Fruit fly (Drosophila melanogaster) whole organism, embryonic: ENCODE results near the gene lectin-37Da.

Source experiments
- Asciz ChIP-seq: fragments of 200-800 bp; sonication (Bioruptor generic); optimal IDR thresholded peaks from 2 replicates; lab custom pipeline; 2017; ENCODE audit warnings: missing biosample characterization, mild to moderate bottlenecking, missing genetic modification characterization, missing genetic modification reagents
- BtbVII ChIP-seq: fragments of 200-800 bp; sonication (Bioruptor generic); optimal IDR thresholded peaks from 3 replicates; lab custom pipeline; 2017; ENCODE audit warnings: missing biosample characterization, mild to moderate bottlenecking, missing genetic modification characterization
- CG11085 ChIP-seq: fragments of 200-800 bp; sonication (Bioruptor generic); IDR thresholded peaks from 2 replicates; pipeline ENCODE4 v1.3.6; 2022; ENCODE audit warnings: missing biosample characterization, missing genetic modification characterization
- CG12071 ChIP-seq: fragments of 200-800 bp; sonication (Bioruptor generic); optimal IDR thresholded peaks from 3 replicates; lab custom pipeline; 2018; ENCODE audit warnings: missing biosample characterization, mild to moderate bottlenecking, missing genetic modification characterization
- CG12299 ChIP-seq: fragments of 200-800 bp; sonication (Bioruptor generic); optimal IDR thresholded peaks from 2 replicates; lab custom pipeline; 2018; ENCODE audit warnings: missing biosample characterization, mild to moderate bottlenecking, missing genetic modification characterization
- CG13296 ChIP-seq: fragments of 200-800 bp; sonication (Bioruptor generic); optimal IDR thresholded peaks from 3 replicates; lab custom pipeline; 2018; ENCODE audit warnings: missing biosample characterization, mild to moderate bottlenecking, missing genetic modification characterization
- CG1529 ChIP-seq: fragments of 200-800 bp; sonication (Bioruptor generic); optimal IDR thresholded peaks from 3 replicates; lab custom pipeline; 2018; ENCODE audit warnings: missing biosample characterization, missing genetic modification characterization
- CG15696 ChIP-seq: fragments of 200-800 bp; sonication (Bioruptor generic); optimal IDR thresholded peaks from 2 replicates; lab custom pipeline; 2019; ENCODE audit warnings: missing biosample characterization, mild to moderate bottlenecking, missing genetic modification characterization, moderate library complexity
- CG17385 ChIP-seq: fragments of 200-800 bp; sonication (Bioruptor generic); optimal IDR thresholded peaks from 3 replicates; lab custom pipeline; 2018; ENCODE audit warnings: missing biosample characterization, mild to moderate bottlenecking, missing genetic modification characterization
- CG1832 ChIP-seq: fragments of 200-800 bp; sonication (Bioruptor generic); optimal IDR thresholded peaks from 2 replicates; lab custom pipeline; 2017; ENCODE audit warnings: missing biosample characterization, mild to moderate bottlenecking, missing genetic modification characterization, inconsistent platforms
- CG2202 ChIP-seq: fragments of 200-800 bp; sonication (Bioruptor generic); optimal IDR thresholded peaks from 2 replicates; lab custom pipeline; 2018; ENCODE audit warnings: missing biosample characterization, mild to moderate bottlenecking, missing genetic modification characterization
- CG33557 ChIP-seq: fragments of 200-800 bp; sonication (Bioruptor generic); optimal IDR thresholded peaks from 2 replicates; lab custom pipeline; 2019; ENCODE audit warnings: missing biosample characterization, mild to moderate bottlenecking, missing genetic modification characterization, moderate library complexity
- CG3407 ChIP-seq: fragments of 200-800 bp; sonication (Bioruptor generic); optimal IDR thresholded peaks from 2 replicates; lab custom pipeline; 2018; ENCODE audit warnings: missing biosample characterization, mild to moderate bottlenecking, missing genetic modification characterization
- CG4617 ChIP-seq: fragments of 200-800 bp; sonication (Bioruptor generic); optimal IDR thresholded peaks from 3 replicates; lab custom pipeline; 2016; ENCODE audit warnings: missing biosample characterization, missing genetic modification characterization, borderline replicate concordance
- CG6791 ChIP-seq: fragments of 200-800 bp; sonication (Bioruptor generic); IDR thresholded peaks from 3 replicates; pipeline ENCODE4 v1.3.6; 2022; ENCODE audit warnings: missing biosample characterization, missing genetic modification characterization; ENCODE audit not compliant: partially characterized antibody
- CG6813 ChIP-seq: fragments of 200-800 bp; sonication (Bioruptor generic); optimal IDR thresholded peaks from 2 replicates; lab custom pipeline; 2017; ENCODE audit warnings: missing biosample characterization, missing genetic modification characterization, mild to moderate bottlenecking, moderate library complexity, missing genetic modification reagents
- CG7372 ChIP-seq: fragments of 200-800 bp; sonication (Bioruptor generic); IDR thresholded peaks from 2 replicates; pipeline ENCODE4 v1.3.6; 2022; ENCODE audit warnings: missing biosample characterization, missing genetic modification characterization
- Chrac-16 ChIP-seq: fragments of 200-800 bp; sonication (Bioruptor generic); optimal IDR thresholded peaks from 3 replicates; lab custom pipeline; 2016; ENCODE audit warnings: missing biosample characterization, missing genetic modification characterization
- Dad ChIP-seq: fragments of 200-800 bp; sonication (Bioruptor generic); optimal IDR thresholded peaks from 3 replicates; lab custom pipeline; 2016; ENCODE audit warnings: missing biosample characterization, missing genetic modification characterization
- Dip3 ChIP-seq: fragments of 200-800 bp; sonication (Bioruptor generic); optimal IDR thresholded peaks from 3 replicates; lab custom pipeline; 2016; ENCODE audit warnings: missing biosample characterization, missing genetic modification characterization
- Doc2 ChIP-seq: fragments of 200-800 bp; sonication (Bioruptor generic); IDR thresholded peaks from 2 replicates; pipeline ENCODE4 v1.3.6; 2022; ENCODE audit warnings: missing biosample characterization, missing genetic modification characterization
- Fer2 ChIP-seq: fragments of 200-800 bp; sonication (Bioruptor generic); optimal IDR thresholded peaks from 2 replicates; lab custom pipeline; 2018; ENCODE audit warnings: missing biosample characterization, mild to moderate bottlenecking, missing genetic modification characterization, moderate library complexity
- GATAe ChIP-seq: fragments of 200-800 bp; sonication (Bioruptor generic); conservative IDR thresholded peaks from 2 replicates; pipeline ENCODE4 v1.3.6; 2022; ENCODE audit warnings: missing biosample characterization, missing genetic modification characterization
- HLH3B ChIP-seq: fragments of 200-800 bp; sonication (Bioruptor generic); IDR thresholded peaks from 2 replicates; pipeline ENCODE4 v1.3.6; 2022; ENCODE audit warnings: missing biosample characterization, missing genetic modification characterization
- HLHmδ ChIP-seq: fragments of 200-800 bp; sonication (Bioruptor generic); optimal IDR thresholded peaks from 2 replicates; lab custom pipeline; 2018; ENCODE audit warnings: missing biosample characterization, mild to moderate bottlenecking, missing genetic modification characterization, moderate library complexity
- Lhr ChIP-seq: fragments of 200-800 bp; sonication (Bioruptor generic); optimal IDR thresholded peaks from 3 replicates; lab custom pipeline; 2017; ENCODE audit warnings: mild to moderate bottlenecking, missing biosample characterization, missing genetic modification reagents, missing genetic modification characterization
- Mrtf ChIP-seq: fragments of 200-800 bp; sonication (Bioruptor generic); IDR thresholded peaks from 3 replicates; pipeline ENCODE4 v1.3.6; 2022; ENCODE audit warnings: missing biosample characterization, missing genetic modification characterization
- Rfx ChIP-seq: fragments of 200-800 bp; sonication (Bioruptor generic); IDR thresholded peaks from 2 replicates; pipeline ENCODE4 v1.3.6; 2022; ENCODE audit warnings: missing biosample characterization, missing genetic modification characterization
- Scr ChIP-seq: fragments of 200-800 bp; sonication (Bioruptor generic); IDR thresholded peaks from 2 replicates; pipeline ENCODE4 v1.3.6; 2022; ENCODE audit warnings: missing biosample characterization, missing genetic modification characterization; ENCODE audit not compliant: partially characterized antibody
- ase ChIP-seq: fragments of 200-800 bp; sonication (Bioruptor generic); IDR thresholded peaks from 3 replicates; pipeline ENCODE4 v1.3.6; 2022; ENCODE audit warnings: missing biosample characterization, missing genetic modification characterization
- bab2 ChIP-seq: fragments of 200-800 bp; sonication (Bioruptor generic); optimal IDR thresholded peaks from 2 replicates; lab custom pipeline; 2016; ENCODE audit warnings: missing biosample characterization, missing genetic modification characterization
- bsh ChIP-seq, 2 experiments: fragments of 200-800 bp; sonication (Bioruptor generic); optimal IDR thresholded peaks; 2 replicates each; lab custom pipeline; 2017 to 2018; ENCODE audit warnings: mild to moderate bottlenecking in 2 of 2, missing biosample characterization in 2 of 2, missing genetic modification characterization in 2 of 2, moderate library complexity in 1 of 2
- btn ChIP-seq: fragments of 200-800 bp; sonication (Bioruptor generic); optimal IDR thresholded peaks from 2 replicates; lab custom pipeline; 2016; ENCODE audit warnings: missing biosample characterization, missing genetic modification characterization
- caup ChIP-seq: fragments of 200-800 bp; sonication (Bioruptor generic); optimal IDR thresholded peaks from 3 replicates; lab custom pipeline; 2017; ENCODE audit warnings: missing biosample characterization, mild to moderate bottlenecking, missing genetic modification characterization, moderate library complexity; ENCODE audit not compliant: severe bottlenecking
- chm ChIP-seq: fragments of 200-800 bp; sonication (Bioruptor generic); IDR thresholded peaks from 2 replicates; pipeline ENCODE4 v1.3.6; 2022; ENCODE audit warnings: missing biosample characterization, missing genetic modification characterization
- crol ChIP-seq: fragments of 200-800 bp; sonication (Bioruptor generic); IDR thresholded peaks from 2 replicates; pipeline ENCODE4 v1.3.6; 2022; ENCODE audit warnings: missing biosample characterization, missing genetic modification characterization
- ems ChIP-seq: fragments of 200-800 bp; sonication (Bioruptor generic); optimal IDR thresholded peaks from 3 replicates; lab custom pipeline; 2016; ENCODE audit warnings: missing biosample characterization, missing genetic modification characterization
- gcm2 ChIP-seq: fragments of 200-800 bp; sonication (Bioruptor generic); optimal IDR thresholded peaks from 2 replicates; lab custom pipeline; 2016; ENCODE audit warnings: missing biosample characterization, missing genetic modification characterization
- gem ChIP-seq: fragments of 200-800 bp; sonication (Bioruptor generic); optimal IDR thresholded peaks from 2 replicates; lab custom pipeline; 2019; ENCODE audit warnings: missing biosample characterization, mild to moderate bottlenecking, missing genetic modification characterization, moderate library complexity
- gsb-n ChIP-seq: fragments of 200-800 bp; sonication (Bioruptor generic); optimal IDR thresholded peaks from 3 replicates; lab custom pipeline; 2018; ENCODE audit warnings: missing biosample characterization, mild to moderate bottlenecking, missing genetic modification characterization
- hkb ChIP-seq, 2 experiments: fragments of 200-800 bp in 1 of 2; fragments of >200 bp in 1 of 2; sonication (Bioruptor generic) in 1 of 2; IDR thresholded peaks in 1 of 2; optimal IDR thresholded peaks in 1 of 2; 2 replicates each; pipeline versions ENCODE4 v1.3.6 to Lab custom; 2017 to 2022; ENCODE audit warnings: missing biosample characterization in 1 of 2, missing genetic modification characterization in 1 of 2
- insv ChIP-seq, 2 experiments: fragments of 200-800 bp; sonication (Bioruptor generic); optimal IDR thresholded peaks; 3 replicates each; lab custom pipeline; 2016 to 2018; ENCODE audit warnings: missing biosample characterization in 2 of 2, missing genetic modification characterization in 2 of 2
- oc ChIP-seq: fragments of 200-800 bp; sonication (Bioruptor generic); optimal IDR thresholded peaks from 2 replicates; lab custom pipeline; 2018; ENCODE audit warnings: missing biosample characterization, mild to moderate bottlenecking, missing genetic modification characterization, moderate library complexity
- org-1 ChIP-seq: fragments of 200-800 bp; sonication (Bioruptor generic); optimal IDR thresholded peaks from 2 replicates; lab custom pipeline; 2017; ENCODE audit warnings: missing biosample characterization, missing genetic modification characterization
- sens ChIP-seq: fragments of 200-800 bp; sonication (Bioruptor generic); peaks from one replicate; lab custom pipeline; 2016; ENCODE audit warnings: missing biosample characterization, missing genetic modification characterization
- shn ChIP-seq: fragments of 200-800 bp; sonication (Bioruptor generic); optimal IDR thresholded peaks from 3 replicates; lab custom pipeline; 2016; ENCODE audit warnings: missing biosample characterization, missing genetic modification characterization
- sisA ChIP-seq: fragments of 200-800 bp; sonication (Bioruptor generic); IDR thresholded peaks from 2 replicates; pipeline ENCODE4 v1.3.6; 2022; ENCODE audit warnings: missing biosample characterization, missing genetic modification characterization
- sug ChIP-seq: fragments of 200-800 bp; optimal IDR thresholded peaks from 2 replicates; lab custom pipeline; 2019; ENCODE audit warnings: missing biosample characterization, mild to moderate bottlenecking, missing genetic modification characterization, moderate library complexity
- trh ChIP-seq: fragments of 200-800 bp; sonication (Bioruptor generic); optimal IDR thresholded peaks from 2 replicates; lab custom pipeline; 2016; ENCODE audit warnings: missing biosample characterization, missing genetic modification characterization
- vfl ChIP-seq: fragments of 200-800 bp; sonication (Bioruptor generic); optimal IDR thresholded peaks from 2 replicates; lab custom pipeline; 2016; ENCODE audit warnings: missing biosample characterization, missing genetic modification characterization
- vnd ChIP-seq: fragments of 200-800 bp; sonication (Bioruptor generic); IDR thresholded peaks from 3 replicates; pipeline ENCODE4 v1.3.6; 2022; ENCODE audit warnings: missing biosample characterization, missing genetic modification characterization; ENCODE audit not compliant: partially characterized antibody

lectin-37Da gene

DNA sequence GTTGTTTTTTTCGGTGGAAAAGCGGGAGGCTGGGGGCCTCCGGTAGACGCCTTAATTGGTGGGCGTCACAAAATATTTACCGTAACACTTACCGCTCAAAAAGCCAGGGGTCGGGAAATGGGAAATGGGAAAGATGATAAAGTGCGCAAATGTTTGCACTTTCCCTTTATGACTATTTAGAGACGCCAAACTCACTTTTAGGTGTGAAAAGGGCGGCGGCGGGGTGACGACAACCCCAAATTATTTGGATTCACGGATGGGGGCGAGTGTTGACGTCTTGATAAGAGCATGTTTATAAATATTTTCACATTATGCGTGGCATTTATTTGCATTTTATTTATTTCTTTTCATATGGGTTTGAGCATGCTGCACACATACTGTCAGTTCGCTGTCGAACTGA, 48.1 kb upstream of the lectin-37Da start, which contains the start of gene CG17349 (continued):
- TF ChIP-seq CG3407 (GFP tag; lab: Kevin White, UChicago) = peak; percentile 60
- no peak for TF ChIP-seq GATAe (GFP tag; lab: Robert Waterston, UW)
- TF ChIP-seq CG33557 (GFP tag; lab: Kevin White, UChicago) = peak; percentile 51
- no peak for TF ChIP-seq HLH3B (GFP tag; lab: Robert Waterston, UW)
- peak; percentile 46 for TF ChIP-seq CG6813
- no peak for TF ChIP-seq Scr (GFP tag; lab: Robert Waterston, UW)
- TF ChIP-seq ase (GFP tag; lab: Robert Waterston, UW) = no peak
- peak; percentile 51 for TF ChIP-seq gsb-n (tag; lab: Kevin White, UChicago)
- no peak for TF ChIP-seq org-1
- TF ChIP-seq CG7372 (GFP tag; lab: Robert Waterston, UW) = no peak
- TF ChIP-seq chm (GFP tag; lab: Robert Waterston, UW) = no peak
- TF ChIP-seq caup (GFP tag; lab: Kevin White, UChicago) = no peak
- TF ChIP-seq sens (GFP tag; lab: Kevin White, UChicago) = peak; percentile 52
- TF ChIP-seq CG12071 = no peak
- TF ChIP-seq trh (GFP tag; lab: Kevin White, UChicago) = no peak
- TF ChIP-seq insv (GFP tag; optimal IDR thresholded peaks at IDR 0.05; lab: Kevin White, UChicago) = no peak
- no peak for TF ChIP-seq Fer2 (tag; lab: Kevin White, UChicago)
- no peak for TF ChIP-seq HLHmδ
- TF ChIP-seq Mrtf (GFP tag; lab: Robert Waterston, UW) = no peak
- TF ChIP-seq shn (GFP tag; lab: Kevin White, UChicago) = no peak
- TF ChIP-seq CG1529 (GFP tag; lab: Kevin White, UChicago) = peak; percentile 54
- TF ChIP-seq bab2 (GFP tag; lab: Kevin White, UChicago) = no peak
- peak; percentile 50 for TF ChIP-seq gem (tag; lab: Kevin White, UChicago)
- no peak for TF ChIP-seq ems
- no peak for TF ChIP-seq CG1832 (GFP tag; lab: Kevin White, UChicago)
- no peak for TF ChIP-seq vfl (GFP tag; lab: Kevin White, UChicago)
- no peak for TF ChIP-seq vnd (GFP tag; lab: Robert Waterston, UW)
- TF ChIP-seq sisA (GFP tag; lab: Robert Waterston, UW) = no peak
- TF ChIP-seq Doc2 (GFP tag; lab: Robert Waterston, UW) = no peak
- TF ChIP-seq Rfx (GFP tag; lab: Robert Waterston, UW) = no peak
- TF ChIP-seq Lhr (GFP tag; lab: Kevin White, UChicago) = peak; percentile 32
- TF ChIP-seq btn (GFP tag; lab: Kevin White, UChicago) = no peak
- no peak for TF ChIP-seq BtbVII (GFP tag; lab: Kevin White, UChicago)
- TF ChIP-seq crol (GFP tag; lab: Robert Waterston, UW) = peak; percentile 35; the same call in 1 of the 2 replicates
- TF ChIP-seq sug = no peak
- no peak for TF ChIP-seq CG13296 (GFP tag; lab: Kevin White, UChicago)
- no peak for TF ChIP-seq CG6791 (GFP tag; lab: Robert Waterston, UW)
- no peak for TF ChIP-seq hkb (optimal IDR thresholded peaks at IDR 0.05; lab: Kevin White, UChicago)
- no peak for TF ChIP-seq hkb (GFP tag; IDR thresholded peaks at IDR 0.05; lab: Robert Waterston, UW)
- peak; percentile 26 for TF ChIP-seq CG15696 (tag; lab: Kevin White, UChicago)
- TF ChIP-seq Chrac-16 (GFP tag; lab: Kevin White, UChicago) = no peak
- TF ChIP-seq Dip3 = no peak
- TF ChIP-seq gcm2 = no peak
- TF ChIP-seq Asciz = peak; percentile 55
- TF ChIP-seq CG12299 (tag; lab: Kevin White, UChicago) = no peak
- no peak for TF ChIP-seq CG11085 (GFP tag; lab: Robert Waterston, UW)
- no peak for TF ChIP-seq CG4617
- no peak for TF ChIP-seq CG17385 (GFP tag; lab: Kevin White, UChicago)
- TF ChIP-seq oc = peak; percentile 28
- TF ChIP-seq Dad = no peak
- TF ChIP-seq bsh (GFP tag; optimal IDR thresholded peaks at IDR 0.05; lab: Kevin White, UChicago) = peak in 1 of 2 experiments; percentile 71
- TF ChIP-seq CG2202 (tag; lab: Kevin White, UChicago) = peak; percentile 62
